Fruit fly (Drosophila melanogaster) Kc167 (cell line): ENCODE measurements around the gene Cyt-c1.

Experiments
- Sin3A ChIP-seq: fragments of >200 bp; optimal IDR thresholded peaks from 2 replicates; lab custom pipeline; 2018; ENCODE audit warnings: missing external identifiers
- h ChIP-seq: fragments of >200 bp; optimal IDR thresholded peaks from 3 replicates; lab custom pipeline; 2018; ENCODE audit warnings: missing external identifiers
- insv ChIP-seq: fragments of >200 bp; optimal IDR thresholded peaks from 3 replicates; lab custom pipeline; 2018; ENCODE audit warnings: missing external identifiers
- psq ChIP-seq: fragments of >200 bp; optimal IDR thresholded peaks from 2 replicates; lab custom pipeline; 2017; ENCODE audit warnings: missing external identifiers

DNA sequence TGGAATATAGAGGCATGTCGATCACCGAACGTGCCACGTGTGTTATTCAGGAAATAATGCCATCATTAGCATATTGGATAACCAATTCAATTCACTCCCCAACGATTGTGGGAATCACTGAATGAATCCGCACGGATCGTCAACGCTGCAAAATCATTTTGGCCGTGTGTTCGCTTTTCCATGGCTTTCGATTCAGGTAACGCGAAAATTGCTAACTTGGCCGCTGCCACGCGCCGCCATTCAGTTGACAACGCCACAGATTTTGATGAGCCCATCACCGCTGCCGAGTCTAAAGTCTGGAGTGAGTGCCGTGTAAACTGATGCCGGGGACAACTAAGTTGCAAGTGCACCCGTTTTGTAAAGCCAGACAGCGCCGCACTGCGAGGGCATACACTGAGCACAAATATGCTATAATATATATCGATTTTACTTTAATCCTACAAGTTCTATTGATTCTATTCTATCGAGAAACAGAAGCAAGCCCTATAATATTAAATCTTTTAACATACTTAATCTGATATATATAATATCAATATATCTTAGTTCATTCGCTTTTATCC, 10.2 kb upstream of the Cyt-c1 start:
- TF ChIP-seq insv (lab: Kevin White, UChicago) (no peak), psq (lab: Kevin White, UChicago) (no peak), h (no peak), Sin3A (lab: Kevin White, UChicago) (no peak)
